Fruit fly (Drosophila melanogaster) whole organism: ENCODE results near the gene EMC6.

Experiments
- pan ChIP-seq: fragments of >200 bp; optimal IDR thresholded peaks from 2 replicates; lab custom pipeline; 2017
- psq ChIP-seq: fragments of >200 bp; optimal IDR thresholded peaks from 2 replicates; lab custom pipeline; 2017

dm6 chr3R:25050649-25051048, 25.8 kb upstream of the EMC6 start:
- TF ChIP-seq pan (lab: Kevin White, UChicago) (no peak), psq (no peak)
